Fruit fly (Drosophila melanogaster) whole organism, embryonic: ENCODE data around the gene CG31798.

Experiments
- CG10462 ChIP-seq: fragments of 200-800 bp; sonication (Bioruptor generic); optimal IDR thresholded peaks from 2 replicates; lab custom pipeline; 2016; ENCODE audit warnings: missing biosample characterization, missing genetic modification characterization
- CG10543 ChIP-seq: fragments of 200-800 bp; sonication (Bioruptor generic); optimal IDR thresholded peaks from 3 replicates; lab custom pipeline; 2017; ENCODE audit warnings: missing biosample characterization, mild to moderate bottlenecking, missing genetic modification characterization, moderate library complexity
- CG10565 ChIP-seq: fragments of 200-800 bp; sonication (Bioruptor generic); optimal IDR thresholded peaks from 3 replicates; lab custom pipeline; 2016; ENCODE audit warnings: missing biosample characterization, mild to moderate bottlenecking, missing genetic modification characterization
- CG10654 ChIP-seq: fragments of 200-800 bp; sonication (Bioruptor generic); optimal IDR thresholded peaks from 2 replicates; lab custom pipeline; 2016; ENCODE audit warnings: missing biosample characterization, missing genetic modification characterization
- CG10979 ChIP-seq: fragments of 200-800 bp; sonication (Bioruptor generic); optimal IDR thresholded peaks from 2 replicates; lab custom pipeline; 2018; ENCODE audit warnings: missing biosample characterization, mild to moderate bottlenecking, missing genetic modification characterization, moderate library complexity
- CG11085 ChIP-seq: fragments of 200-800 bp; sonication (Bioruptor generic); IDR thresholded peaks from 2 replicates; pipeline ENCODE4 v1.3.6; 2022; ENCODE audit warnings: missing biosample characterization, missing genetic modification characterization
- CG12071 ChIP-seq: fragments of 200-800 bp; sonication (Bioruptor generic); optimal IDR thresholded peaks from 3 replicates; lab custom pipeline; 2018; ENCODE audit warnings: missing biosample characterization, mild to moderate bottlenecking, missing genetic modification characterization
- CG12391 ChIP-seq: fragments of 200-800 bp; sonication (Bioruptor generic); optimal IDR thresholded peaks from 3 replicates; lab custom pipeline; 2018; ENCODE audit warnings: missing biosample characterization, mild to moderate bottlenecking, missing genetic modification characterization, moderate library complexity
- CG13296 ChIP-seq: fragments of 200-800 bp; sonication (Bioruptor generic); optimal IDR thresholded peaks from 3 replicates; lab custom pipeline; 2018; ENCODE audit warnings: missing biosample characterization, mild to moderate bottlenecking, missing genetic modification characterization
- CG13775 ChIP-seq: fragments of 200-800 bp; sonication (Bioruptor generic); optimal IDR thresholded peaks from 3 replicates; lab custom pipeline; 2017; ENCODE audit warnings: missing biosample characterization, mild to moderate bottlenecking, missing genetic modification characterization
- CG15073 ChIP-seq: fragments of 200-800 bp; sonication (Bioruptor generic); optimal IDR thresholded peaks from 2 replicates; lab custom pipeline; 2016; ENCODE audit warnings: missing biosample characterization, missing genetic modification characterization
- CG15696 ChIP-seq: fragments of 200-800 bp; sonication (Bioruptor generic); optimal IDR thresholded peaks from 2 replicates; lab custom pipeline; 2019; ENCODE audit warnings: missing biosample characterization, mild to moderate bottlenecking, missing genetic modification characterization, moderate library complexity
- CG17328 ChIP-seq: fragments of 200-800 bp; sonication (Bioruptor generic); IDR thresholded peaks from 2 replicates; pipeline ENCODE4 v1.3.6; 2022; ENCODE audit warnings: missing biosample characterization, missing genetic modification characterization
- CG17361 ChIP-seq: fragments of 200-800 bp; sonication (Bioruptor generic); IDR thresholded peaks from 3 replicates; pipeline ENCODE4 v1.3.6; 2022; ENCODE audit warnings: missing biosample characterization, missing genetic modification characterization
- CG31224 ChIP-seq: fragments of 200-800 bp; sonication (Bioruptor generic); IDR thresholded peaks from 2 replicates; pipeline ENCODE4 v1.3.6; 2022; ENCODE audit warnings: missing biosample characterization, missing genetic modification characterization
- CG31365 ChIP-seq: fragments of 200-800 bp; sonication (Bioruptor generic); optimal IDR thresholded peaks from 2 replicates; lab custom pipeline; 2018; ENCODE audit warnings: missing biosample characterization, mild to moderate bottlenecking, missing genetic modification characterization
- CG3407 ChIP-seq: fragments of 200-800 bp; sonication (Bioruptor generic); optimal IDR thresholded peaks from 2 replicates; lab custom pipeline; 2018; ENCODE audit warnings: missing biosample characterization, mild to moderate bottlenecking, missing genetic modification characterization
- CG6683 ChIP-seq: fragments of 200-800 bp; sonication (Bioruptor generic); optimal IDR thresholded peaks from 2 replicates; lab custom pipeline; 2017; ENCODE audit warnings: missing biosample characterization, mild to moderate bottlenecking, missing genetic modification characterization, missing genetic modification reagents
- CG7372 ChIP-seq: fragments of 200-800 bp; sonication (Bioruptor generic); IDR thresholded peaks from 2 replicates; pipeline ENCODE4 v1.3.6; 2022; ENCODE audit warnings: missing biosample characterization, missing genetic modification characterization
- CG7556 ChIP-seq: fragments of 200-800 bp; sonication (Bioruptor generic); optimal IDR thresholded peaks from 2 replicates; lab custom pipeline; 2017; ENCODE audit warnings: missing biosample characterization, mild to moderate bottlenecking, missing genetic modification characterization
- CkIIα-i1 ChIP-seq: fragments of 200-800 bp; sonication (Bioruptor generic); IDR thresholded peaks from 2 replicates; pipeline ENCODE4 v1.3.6; 2022; ENCODE audit warnings: missing biosample characterization, missing genetic modification characterization
- Doc2 ChIP-seq: fragments of 200-800 bp; sonication (Bioruptor generic); IDR thresholded peaks from 2 replicates; pipeline ENCODE4 v1.3.6; 2022; ENCODE audit warnings: missing biosample characterization, missing genetic modification characterization
- Doc3 ChIP-seq: fragments of 200-800 bp; sonication (Bioruptor generic); IDR thresholded peaks from 3 replicates; pipeline ENCODE4 v1.3.6; 2022; ENCODE audit warnings: missing biosample characterization, missing genetic modification characterization; ENCODE audit not compliant: partially characterized antibody
- Elba2 ChIP-seq: fragments of 200-800 bp; sonication (Bioruptor generic); optimal IDR thresholded peaks from 3 replicates; lab custom pipeline; 2016; ENCODE audit warnings: missing biosample characterization, missing genetic modification characterization
- Med ChIP-seq: fragments of 200-800 bp; sonication (Bioruptor generic); peaks from one replicate; lab custom pipeline; 2016; ENCODE audit warnings: missing biosample characterization, missing genetic modification characterization, mild to moderate bottlenecking, inconsistent platforms, moderate library complexity
- NFAT ChIP-seq: fragments of 200-800 bp; sonication (Bioruptor generic); IDR thresholded peaks from 2 replicates; pipeline ENCODE4 v1.3.6; 2022; ENCODE audit warnings: missing biosample characterization, missing genetic modification characterization
- NK7.1 ChIP-seq: fragments of 200-800 bp; sonication (Bioruptor generic); optimal IDR thresholded peaks from 3 replicates; lab custom pipeline; 2016; ENCODE audit warnings: missing biosample characterization, missing genetic modification characterization
- NfI ChIP-seq: fragments of 200-800 bp; sonication (Bioruptor generic); optimal IDR thresholded peaks from 3 replicates; lab custom pipeline; 2018; ENCODE audit warnings: missing biosample characterization, mild to moderate bottlenecking, missing genetic modification characterization, moderate library complexity
- Optix ChIP-seq: fragments of 200-800 bp; sonication (Bioruptor generic); IDR thresholded peaks from 3 replicates; pipeline ENCODE4 v1.3.6; 2022; ENCODE audit warnings: missing biosample characterization, missing genetic modification characterization
- YL-1 ChIP-seq: fragments of 200-800 bp; sonication (Bioruptor generic); optimal IDR thresholded peaks from 3 replicates; lab custom pipeline; 2017; ENCODE audit warnings: missing biosample characterization, mild to moderate bottlenecking, missing genetic modification characterization
- az2 ChIP-seq: fragments of 200-800 bp; sonication (Bioruptor generic); optimal IDR thresholded peaks from 3 replicates; lab custom pipeline; 2016; ENCODE audit warnings: missing biosample characterization, missing genetic modification characterization
- chif ChIP-seq, 2 experiments: fragments of 200-800 bp; sonication (Bioruptor generic); optimal IDR thresholded peaks; 3 replicates each; lab custom pipeline; 2016; ENCODE audit warnings: missing biosample characterization in 2 of 2, missing genetic modification characterization in 2 of 2
- crp ChIP-seq, 2 experiments: fragments of 200-800 bp; sonication (Bioruptor generic); optimal IDR thresholded peaks; 2 replicates in 1 of 2; 3 replicates in 1 of 2; lab custom pipeline; 2017; ENCODE audit warnings: missing biosample characterization in 2 of 2, missing genetic modification characterization in 2 of 2, mild to moderate bottlenecking in 1 of 2, moderate library complexity in 1 of 2
- cwo ChIP-seq: fragments of 200-800 bp; sonication (Bioruptor generic); optimal IDR thresholded peaks from 3 replicates; lab custom pipeline; 2017; ENCODE audit warnings: missing biosample characterization, missing genetic modification characterization, mild to moderate bottlenecking, moderate library complexity, missing genetic modification reagents
- dmrt11E ChIP-seq: fragments of 200-800 bp; sonication (Bioruptor generic); optimal IDR thresholded peaks from 3 replicates; lab custom pipeline; 2018; ENCODE audit warnings: missing biosample characterization, mild to moderate bottlenecking, missing genetic modification characterization, moderate library complexity
- ems ChIP-seq: fragments of 200-800 bp; sonication (Bioruptor generic); optimal IDR thresholded peaks from 3 replicates; lab custom pipeline; 2016; ENCODE audit warnings: missing biosample characterization, missing genetic modification characterization
- gcm ChIP-seq: fragments of 200-800 bp; sonication (Bioruptor generic); optimal IDR thresholded peaks from 2 replicates; lab custom pipeline; 2019; ENCODE audit warnings: missing biosample characterization, mild to moderate bottlenecking, missing genetic modification characterization, moderate library complexity
- grau ChIP-seq: fragments of 200-800 bp; optimal IDR thresholded peaks from 3 replicates; lab custom pipeline; 2019; ENCODE audit warnings: missing biosample characterization, mild to moderate bottlenecking, missing genetic modification characterization, moderate library complexity
- gro ChIP-seq: fragments of 200-800 bp; sonication (Bioruptor generic); optimal IDR thresholded peaks from 2 replicates; lab custom pipeline; 2016; ENCODE audit warnings: missing biosample characterization, missing genetic modification characterization
- kni ChIP-seq: fragments of 200-800 bp; sonication (Bioruptor generic); optimal IDR thresholded peaks from 3 replicates; lab custom pipeline; 2017; ENCODE audit warnings: mild to moderate bottlenecking, missing biosample characterization, missing genetic modification reagents, missing genetic modification characterization
- knrl ChIP-seq: fragments of 200-800 bp; sonication (Bioruptor generic); IDR thresholded peaks from 3 replicates; pipeline ENCODE4 v1.3.6; 2022; ENCODE audit warnings: missing biosample characterization, missing genetic modification characterization; ENCODE audit not compliant: partially characterized antibody
- lab ChIP-seq: fragments of 200-800 bp; sonication (Bioruptor generic); optimal IDR thresholded peaks from 3 replicates; lab custom pipeline; 2017; ENCODE audit warnings: missing biosample characterization, missing genetic modification characterization, mild to moderate bottlenecking, moderate library complexity, missing genetic modification reagents
- mld ChIP-seq: fragments of 200-800 bp; sonication (Bioruptor generic); IDR thresholded peaks from 3 replicates; pipeline ENCODE4 v1.3.6; 2022; ENCODE audit warnings: missing biosample characterization, missing genetic modification characterization; ENCODE audit not compliant: partially characterized antibody
- phol ChIP-seq: fragments of 200-800 bp; sonication (Bioruptor generic); optimal IDR thresholded peaks from 3 replicates; lab custom pipeline; 2018; ENCODE audit warnings: missing biosample characterization, mild to moderate bottlenecking, missing genetic modification characterization, moderate library complexity
- pnt ChIP-seq: fragments of 200-800 bp; sonication (Bioruptor generic); optimal IDR thresholded peaks from 3 replicates; lab custom pipeline; 2016; ENCODE audit warnings: missing biosample characterization, missing genetic modification characterization
- ro ChIP-seq: fragments of 200-800 bp; sonication (Bioruptor generic); IDR thresholded peaks from 2 replicates; pipeline ENCODE4 v1.3.6; 2022; ENCODE audit warnings: missing biosample characterization, missing genetic modification characterization
- sna ChIP-seq: fragments of 200-800 bp; sonication (Bioruptor generic); IDR thresholded peaks from 2 replicates; pipeline ENCODE4 v1.3.6; 2022; ENCODE audit warnings: missing biosample characterization, missing genetic modification characterization; ENCODE audit not compliant: partially characterized antibody
- trem ChIP-seq: fragments of 200-800 bp; optimal IDR thresholded peaks from 3 replicates; lab custom pipeline; 2019; ENCODE audit warnings: missing biosample characterization, mild to moderate bottlenecking, missing genetic modification characterization, moderate library complexity
- vnd ChIP-seq: fragments of 200-800 bp; sonication (Bioruptor generic); IDR thresholded peaks from 3 replicates; pipeline ENCODE4 v1.3.6; 2022; ENCODE audit warnings: missing biosample characterization, missing genetic modification characterization; ENCODE audit not compliant: partially characterized antibody
- wor ChIP-seq: fragments of 200-800 bp; sonication (Bioruptor generic); IDR thresholded peaks from 2 replicates; pipeline ENCODE4 v1.3.6; 2022; ENCODE audit warnings: missing biosample characterization, missing genetic modification characterization
- zfh1 ChIP-seq: fragments of 200-800 bp; sonication (Bioruptor generic); IDR thresholded peaks from 3 replicates; pipeline ENCODE4 v1.3.6; 2022; ENCODE audit warnings: missing biosample characterization, missing genetic modification characterization

The CG31798 gene

dm6 chr2L:19376145-19376544, 17.8 kb upstream of the CG31798 start (continued):
- TF ChIP-seq ems, result no peak
- no peak for TF ChIP-seq sna (GFP tag; lab: Robert Waterston, UW)
- peak; percentile 38 for TF ChIP-seq trem (tag; lab: Kevin White, UChicago)
- no peak for TF ChIP-seq crp (GFP tag; optimal IDR thresholded peaks at IDR 0.05; lab: Kevin White, UChicago)
- TF ChIP-seq chif (GFP tag; optimal IDR thresholded peaks at IDR 0.05; lab: Kevin White, UChicago), result peak in 1 of 2 experiments; percentile 43
- TF ChIP-seq Elba2 (GFP tag; lab: Kevin White, UChicago), result no peak
- TF ChIP-seq CG10979 (tag; lab: Kevin White, UChicago), result peak; percentile 70
- peak; percentile 56 for TF ChIP-seq phol (tag; lab: Kevin White, UChicago)
- TF ChIP-seq CG6683 (GFP tag; lab: Kevin White, UChicago), result no peak
- TF ChIP-seq YL-1 (GFP tag; lab: Kevin White, UChicago), result no peak
- TF ChIP-seq gcm (GFP tag; lab: Kevin White, UChicago), result no peak
- TF ChIP-seq pnt (GFP tag; lab: Kevin White, UChicago), result no peak
- TF ChIP-seq Doc3 (GFP tag; lab: Robert Waterston, UW), result no peak
- no peak for TF ChIP-seq CG10543 (GFP tag; lab: Kevin White, UChicago)
- no peak for TF ChIP-seq CG15073 (GFP tag; lab: Kevin White, UChicago)
- TF ChIP-seq cwo, result no peak
- TF ChIP-seq zfh1 (GFP tag; lab: Robert Waterston, UW), result peak; percentile 79
- peak; percentile 73 for TF ChIP-seq dmrt11E (tag; lab: Kevin White, UChicago)
- no peak for TF ChIP-seq az2
- no peak for TF ChIP-seq wor (GFP tag; lab: Robert Waterston, UW)
- TF ChIP-seq CG31365, result no peak
- TF ChIP-seq CG3407 (GFP tag; lab: Kevin White, UChicago), result no peak
- TF ChIP-seq lab, result no peak
- no peak for TF ChIP-seq NK7.1 (GFP tag; lab: Kevin White, UChicago)
- no peak for TF ChIP-seq kni (GFP tag; lab: Kevin White, UChicago)
- TF ChIP-seq CG7372 (GFP tag; lab: Robert Waterston, UW), result no peak
- TF ChIP-seq CG10654 (GFP tag; lab: Kevin White, UChicago), result no peak
- no peak for TF ChIP-seq CG13296 (GFP tag; lab: Kevin White, UChicago)
- TF ChIP-seq CG12391 (tag; lab: Kevin White, UChicago), result peak; percentile 33
- no peak for TF ChIP-seq CG7556 (GFP tag; lab: Kevin White, UChicago)
- no peak for TF ChIP-seq CG13775 (GFP tag; lab: Kevin White, UChicago)
- TF ChIP-seq CG17361 (GFP tag; lab: Robert Waterston, UW), result peak; percentile 38; the same call in 1 of the 3 replicates
- TF ChIP-seq CG10565, result no peak
- peak; percentile 69 for TF ChIP-seq CG15696 (tag; lab: Kevin White, UChicago)
- peak; percentile 75 for TF ChIP-seq Med
- TF ChIP-seq CG11085 (GFP tag; lab: Robert Waterston, UW), result no peak
- peak; percentile 9 for TF ChIP-seq CG10462 (GFP tag; lab: Kevin White, UChicago)
- TF ChIP-seq CG17328, result peak; percentile 48; the same call in 1 of the 2 replicates
- TF ChIP-seq CG31224, result no peak
- TF ChIP-seq CkIIα-i1 (GFP tag; lab: Robert Waterston, UW), result no peak
- no peak for TF ChIP-seq knrl (GFP tag; lab: Robert Waterston, UW)
- TF ChIP-seq grau (tag; lab: Kevin White, UChicago), result peak; percentile 30
- no peak for TF ChIP-seq NfI
- TF ChIP-seq CG12071, result no peak
- no peak for TF ChIP-seq gro (GFP tag; lab: Kevin White, UChicago)
- no peak for TF ChIP-seq NFAT (GFP tag; lab: Robert Waterston, UW)
- no peak for TF ChIP-seq Doc2 (GFP tag; lab: Robert Waterston, UW)
- peak; percentile 45; the same call in 1 of the 3 replicates for TF ChIP-seq Optix
- no peak for TF ChIP-seq vnd (GFP tag; lab: Robert Waterston, UW)
- no peak for TF ChIP-seq mld (GFP tag; lab: Robert Waterston, UW)
- no peak for TF ChIP-seq ro (GFP tag; lab: Robert Waterston, UW)
